Worm (Caenorhabditis elegans) whole organism, L3 larva: ENCODE data around the gene rps-30.

ENCODE experiments used
- R02D3.7 ChIP-seq: fragments of 150-350 bp; optimal IDR thresholded peaks from 2 replicates; lab custom pipeline; 2014; ENCODE audit warnings: missing biosample characterization, missing genetic modification characterization
- fkh-2 ChIP-seq: fragments of 150-350 bp; optimal IDR thresholded peaks from 2 replicates; lab custom pipeline; 2014; ENCODE audit warnings: missing biosample characterization, missing genetic modification reagents, missing genetic modification characterization
- lin-39 ChIP-seq: fragments of 150-350 bp; optimal IDR thresholded peaks from 2 replicates; lab custom pipeline; 2018; ENCODE audit warnings: missing biosample characterization, missing genetic modification reagents, missing genetic modification characterization
- nhr-23 ChIP-seq: fragments of 150-350 bp; optimal IDR thresholded peaks from 2 replicates; lab custom pipeline; 2014; ENCODE audit warnings: missing biosample characterization, missing genetic modification reagents, missing genetic modification characterization
- nhr-237 ChIP-seq: fragments of 150-350 bp; optimal IDR thresholded peaks from 2 replicates; lab custom pipeline; 2014; ENCODE audit warnings: missing biosample characterization, missing genetic modification characterization
- tbx-2 ChIP-seq: sonication (generic microtip); optimal IDR thresholded peaks from 2 replicates; lab custom pipeline; 2016; ENCODE audit warnings: mild to moderate bottlenecking, missing genetic modification characterization, missing compliant biosample characterization
- unc-62 ChIP-seq: fragments of 150-350 bp; sonication (generic microtip); optimal IDR thresholded peaks from 4 replicates; lab custom pipeline; 2014; ENCODE audit warnings: missing biosample characterization, missing genetic modification reagents, missing genetic modification characterization

- TF ChIP-seq R02D3.7 (tag; lab: Kevin White, UChicago): no peak
- TF ChIP-seq nhr-23 (tag; lab: Kevin White, UChicago): no peak
- TF ChIP-seq lin-39 (tag; lab: Kevin White, UChicago): no peak
- no peak for TF ChIP-seq tbx-2 (tag; lab: Kevin White, UChicago)
- TF ChIP-seq fkh-2 (tag; lab: Kevin White, UChicago): no peak
- no peak for TF ChIP-seq unc-62 (GFP tag; lab: Kevin White, UChicago)
- no peak for TF ChIP-seq nhr-237 (tag; lab: Kevin White, UChicago)
Observed at ce11 chrV:7824138-7824537, 47.8 kb downstream of the rps-30 start.
